Fruit fly (Drosophila melanogaster): Measurements from ENCODE around the gene mael.
"Not testable (repeated sequence)": the region's sequence is repeated elsewhere in the genome, so short reads cannot be mapped to it uniquely, and the experiment has no call there.

mael gene

DNA sequence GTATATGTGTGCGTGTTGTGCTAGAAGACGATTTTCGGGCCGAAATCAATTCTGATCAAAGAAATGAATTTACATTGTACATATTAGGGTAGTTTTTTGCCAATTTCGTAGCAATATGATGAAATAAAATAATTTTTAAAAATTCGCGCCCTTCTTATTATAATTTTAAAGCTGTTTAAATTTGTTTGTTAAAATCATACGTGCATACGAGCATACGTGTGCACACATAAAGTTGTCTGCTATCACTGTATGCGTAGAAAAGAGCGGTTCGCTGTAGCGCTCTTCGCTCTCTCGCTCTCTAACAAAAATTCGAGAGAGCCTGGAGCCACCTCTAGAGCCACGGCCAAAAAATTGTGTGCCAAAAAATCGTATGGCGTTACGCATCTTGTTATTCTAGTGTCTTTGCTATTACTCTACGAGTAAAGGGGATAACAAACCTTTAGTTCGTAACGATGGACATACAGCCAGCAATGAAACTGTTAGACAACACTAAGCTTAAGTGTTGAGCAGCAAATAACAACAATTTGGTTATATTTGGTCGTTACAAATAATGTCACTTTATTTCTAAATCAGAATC is at the start of gene mael:
TSS of gene mael (plus strand) at position 510 of the 577 bp plus-strand sequence.
- not testable (repeated sequence) for TF ChIP-seq h (GFP tag; optimal IDR thresholded peaks at IDR 0.05); CrebA (GFP tag; optimal IDR thresholded peaks at IDR 0.05; ENCODE audit: borderline replicate concordance); Dfd (GFP tag; optimal IDR thresholded peaks at IDR 0.05)

DNA sequence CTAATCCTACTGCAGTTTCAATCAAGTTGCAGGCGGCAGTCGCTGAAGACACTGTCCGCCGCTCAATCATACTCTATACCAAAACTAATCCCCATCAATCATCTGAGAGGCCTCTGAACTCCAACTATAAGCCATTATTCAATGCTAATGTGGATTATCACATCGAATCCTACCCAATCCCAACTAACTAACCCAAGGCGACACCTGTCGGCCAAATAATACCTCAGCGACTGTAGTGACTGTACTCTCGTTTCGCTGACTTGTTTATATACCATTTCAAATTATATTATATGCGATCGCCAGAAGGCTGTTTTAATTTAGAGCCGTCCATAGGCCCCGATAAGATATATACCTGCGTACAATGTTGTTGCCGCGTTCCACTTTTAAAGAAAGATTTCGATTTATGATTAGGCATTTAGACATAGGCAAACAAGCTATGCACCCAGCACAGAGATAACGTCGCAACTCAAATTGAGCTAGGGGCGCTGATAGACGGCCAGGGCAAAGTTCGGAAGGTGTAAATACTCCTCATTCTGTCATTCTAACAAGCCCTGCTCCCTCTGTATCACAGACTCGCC is 49.2 kb upstream of the mael start:
- no peak for TF ChIP-seq sv (GFP tag; optimal IDR thresholded peaks at IDR 0.05)
- no peak for TF ChIP-seq ey (GFP tag; optimal IDR thresholded peaks at IDR 0.05)
- no peak for TF ChIP-seq h (GFP tag; optimal IDR thresholded peaks at IDR 0.05)
- no peak for TF ChIP-seq fru (GFP tag; optimal IDR thresholded peaks at IDR 0.05)
- TF ChIP-seq Abd-B (GFP tag; optimal IDR thresholded peaks at IDR 0.05) = no peak
- TF ChIP-seq GATAd (GFP tag; optimal IDR thresholded peaks at IDR 0.05) = no peak
- no peak for TF ChIP-seq brk (GFP tag; optimal IDR thresholded peaks at IDR 0.05)
- TF ChIP-seq dl (GFP tag; optimal IDR thresholded peaks at IDR 0.05; ENCODE audit: insufficient read depth in 1 of 2, partially characterized antibody in 2 of 2) = no peak

DNA sequence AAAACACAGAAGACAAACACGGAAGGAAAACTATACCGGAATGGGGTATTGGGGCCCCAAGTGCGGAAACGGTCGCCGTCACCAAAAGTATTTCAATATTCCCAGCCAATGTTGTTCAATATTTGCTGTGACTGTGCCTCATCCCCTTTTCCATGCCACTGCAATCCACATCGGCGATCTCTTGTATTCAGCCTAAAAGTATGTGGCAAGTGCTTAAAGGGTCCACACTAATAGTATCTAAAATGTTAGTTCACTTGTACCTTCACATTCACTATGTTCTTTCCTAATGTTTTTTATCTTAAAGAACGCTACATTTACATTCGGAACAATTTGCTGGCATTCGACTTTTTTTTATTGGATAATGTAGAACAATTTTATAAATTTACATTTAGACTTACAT is 40.1 kb upstream of the mael start:
- TF ChIP-seq brk (GFP tag; optimal IDR thresholded peaks at IDR 0.05) (no peak), br (GFP tag; optimal IDR thresholded peaks at IDR 0.05) (no peak), psq (GFP tag; optimal IDR thresholded peaks at IDR 0.05) (no peak), CG9705 (GFP tag; optimal IDR thresholded peaks at IDR 0.05) (no peak)

DNA sequence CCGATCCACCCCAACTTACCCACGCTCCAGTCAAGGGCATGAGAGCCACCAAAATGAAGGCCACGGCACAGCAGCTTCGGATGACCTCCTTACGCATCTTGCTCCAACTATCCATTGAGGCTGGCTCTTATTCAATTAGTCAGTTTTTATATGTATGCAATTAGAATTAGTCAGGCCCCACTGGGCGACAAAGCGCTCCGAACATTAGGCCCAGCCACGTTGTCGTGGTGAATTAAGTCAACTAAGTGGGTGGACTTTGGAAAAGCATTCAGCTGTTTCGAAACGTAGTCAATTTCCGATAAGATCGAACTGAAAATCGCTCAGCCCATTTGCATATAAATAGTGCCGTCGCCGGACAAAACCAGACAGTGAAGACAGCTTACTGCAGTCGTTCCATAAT is 34.0 kb upstream of the mael start, which contains the start of the genes CG14455 and CG14456:
TSS of gene CG14455 (minus strand) at position 101 of the 400 bp plus-strand sequence.
TSS of gene CG14456 (plus strand) at position 236 of the 400 bp plus-strand sequence.
- TF ChIP-seq Vsx2 (GFP tag; optimal IDR thresholded peaks at IDR 0.05; ENCODE audit: partially characterized antibody) (no peak), Abd-B (GFP tag; optimal IDR thresholded peaks at IDR 0.05) (no peak), jim (GFP tag; optimal IDR thresholded peaks at IDR 0.05) (no peak), Hnf4 (GFP tag; optimal IDR thresholded peaks at IDR 0.05) (no peak), pan (optimal IDR thresholded peaks at IDR 0.05) (no peak), Rel (GFP tag; optimal IDR thresholded peaks at IDR 0.05) (no peak), Rel (tag; optimal IDR thresholded peaks at IDR 0.05) (no peak), Dif (GFP tag; optimal IDR thresholded peaks at IDR 0.05; ENCODE audit: partially characterized antibody) (no peak), CrebA (GFP tag; optimal IDR thresholded peaks at IDR 0.05; ENCODE audit: borderline replicate concordance) (no peak), Dfd (GFP tag; optimal IDR thresholded peaks at IDR 0.05) (no peak)

DNA sequence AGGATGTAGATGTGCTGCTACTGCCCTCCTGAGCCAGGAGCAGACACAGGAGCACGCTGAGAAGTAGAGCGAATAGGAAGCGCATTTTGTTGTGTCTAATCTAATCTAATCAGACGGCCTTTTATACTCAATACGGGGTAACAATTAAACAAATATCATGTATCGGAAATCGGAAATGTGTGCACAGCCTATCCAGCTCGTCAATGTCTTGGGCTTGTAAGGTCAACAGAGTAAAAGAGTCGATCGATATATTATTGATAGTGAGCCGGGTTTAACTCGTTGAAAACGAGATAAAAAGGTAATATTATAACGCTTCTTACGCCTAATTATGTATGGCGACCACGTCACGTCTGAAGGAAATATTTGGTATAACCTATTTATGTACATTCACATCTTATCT is 28.6 kb upstream of the mael start, which contains the start of gene CG14454:
TSS of gene CG14454 (minus strand) at position 101 of the 400 bp plus-strand sequence.
- TF ChIP-seq pan (optimal IDR thresholded peaks at IDR 0.05); N (GFP tag; optimal IDR thresholded peaks at IDR 0.05); Sp1 (GFP tag; optimal IDR thresholded peaks at IDR 0.05): not testable (repeated sequence)

DNA sequence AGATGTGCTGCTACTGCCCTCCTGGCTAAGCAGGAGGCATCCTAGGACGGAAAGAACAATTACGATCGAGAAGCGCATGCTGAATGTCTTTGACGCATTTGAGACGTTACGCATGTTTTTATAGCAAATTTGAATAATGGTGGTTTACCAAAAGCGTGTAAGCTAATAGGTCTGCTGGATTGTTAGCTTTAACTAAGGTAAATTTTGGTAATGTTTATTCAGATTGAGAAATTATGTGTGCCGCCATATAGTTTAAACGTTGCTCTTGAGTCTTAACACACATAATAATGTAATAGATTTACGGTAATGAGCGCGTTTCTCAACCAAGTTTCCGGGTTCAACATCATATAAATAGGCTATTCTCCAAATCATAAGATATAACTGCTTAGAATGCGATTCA is 27.3 kb upstream of the mael start, which contains the start of the genes CG12546 and CG14453:
TSS of gene CG12546 (minus strand) at position 101 of the 400 bp plus-strand sequence.
TSS of gene CG14453 (plus strand) at position 372 of the 400 bp plus-strand sequence.
- TF ChIP-seq Mio (GFP tag; optimal IDR thresholded peaks at IDR 0.05) (no peak), OdsH (GFP tag; optimal IDR thresholded peaks at IDR 0.05) (no peak)

DNA sequence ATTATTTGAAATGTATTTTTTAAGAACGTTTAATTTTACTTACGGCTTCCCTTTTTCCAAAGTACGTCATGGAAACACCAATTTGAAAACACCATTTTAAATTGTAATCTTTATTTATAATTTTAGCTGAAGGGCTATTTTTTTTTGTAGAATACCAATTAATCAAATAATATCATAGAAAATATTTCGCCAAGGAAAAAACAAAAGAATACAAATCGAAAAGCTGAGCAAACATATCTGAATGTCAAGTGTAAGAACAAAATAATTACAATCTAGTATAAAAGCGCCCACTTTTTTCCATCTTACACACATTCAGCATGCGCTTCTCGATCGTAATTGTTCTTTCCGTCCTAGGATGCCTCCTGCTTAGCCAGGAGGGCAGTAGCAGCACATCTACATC is 25.4 kb upstream of the mael start, which contains the start of gene CG14452:
TSS of gene CG14452 (plus strand) at position 301 of the 400 bp plus-strand sequence.
- no peak for TF ChIP-seq Sp1 (GFP tag; optimal IDR thresholded peaks at IDR 0.05)
- TF ChIP-seq Dif (GFP tag; optimal IDR thresholded peaks at IDR 0.05; ENCODE audit: partially characterized antibody) = no peak
- no peak for TF ChIP-seq fru (GFP tag; optimal IDR thresholded peaks at IDR 0.05)

DNA sequence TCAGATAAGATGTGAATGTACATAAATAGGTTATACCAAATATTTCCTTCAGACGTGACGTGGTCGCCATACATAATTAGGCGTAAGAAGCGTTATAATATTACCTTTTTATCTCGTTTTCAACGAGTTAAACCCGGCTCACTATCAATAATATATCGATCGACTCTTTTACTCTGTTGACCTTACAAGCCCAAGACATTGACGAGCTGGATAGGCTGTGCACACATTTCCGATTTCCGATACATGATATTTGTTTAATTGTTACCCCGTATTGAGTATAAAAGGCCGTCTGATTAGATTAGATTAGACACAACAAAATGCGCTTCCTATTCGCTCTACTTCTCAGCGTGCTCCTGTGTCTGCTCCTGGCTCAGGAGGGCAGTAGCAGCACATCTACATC is 24.1 kb upstream of the mael start, which contains the start of gene CG32453:
TSS of gene CG32453 (plus strand) at position 301 of the 400 bp plus-strand sequence.
- TF ChIP-seq Jra, usp, woc (GFP tag; optimal IDR thresholded peaks at IDR 0.05): not testable (repeated sequence)
